Worm (Caenorhabditis elegans): ENCODE results near the gene rig-3.
"Not testable (repeated sequence)": the region's sequence is repeated elsewhere in the genome, so short reads cannot be mapped to it uniquely, and the experiment has no call there.

ce11 chrX:6881795-6882194 is 28.4 kb downstream of the rig-3 start, which contains the start of gene F41C6.6:
- TF ChIP-seq pha-4 (tag; optimal IDR thresholded peaks at IDR 0.05); zim-3 (tag; optimal IDR thresholded peaks at IDR 0.05); lsy-27 (tag; optimal IDR thresholded peaks at IDR 0.05; ENCODE audit: borderline replicate concordance, insufficient read depth); B0336.3 (GFP tag; IDR thresholded peaks at IDR 0.05); Y53G8AR.9 (GFP tag; conservative IDR thresholded peaks at IDR 0.05); ceh-40 (GFP tag; IDR thresholded peaks at IDR 0.05); F52B5.7 (tag; optimal IDR thresholded peaks at IDR 0.05); F10E7.11 (tag; optimal IDR thresholded peaks at IDR 0.05); F55B11.4 (tag; optimal IDR thresholded peaks at IDR 0.05; ENCODE audit: borderline replicate concordance, insufficient read depth); nfyb-1 (GFP tag; IDR thresholded peaks at IDR 0.05); hlh-26 (GFP tag; conservative IDR thresholded peaks at IDR 0.05); somi-1 (GFP tag; optimal IDR thresholded peaks at IDR 0.05): not testable (repeated sequence)

All from whole organism, young adult.